Fruit fly (Drosophila melanogaster): ENCODE results near the gene CAH2.

CAH2 gene

dm6 chr3L:12136630-12137029 lies 40.8 kb upstream of the CAH2 start, which contains the start of the genes CG5645 and Atg12 (continued):
- TF ChIP-seq CG11247 (GFP tag; IDR thresholded peaks at IDR 0.05), result peak; percentile 65
- TF ChIP-seq Rfx (GFP tag; IDR thresholded peaks at IDR 0.05), result peak; percentile 69; the same call in 1 of the 2 replicates
- TF ChIP-seq stwl (tag; optimal IDR thresholded peaks at IDR 0.05), result peak; percentile 56
- no peak for TF ChIP-seq HHEX (GFP tag; optimal IDR thresholded peaks at IDR 0.05)
- TF ChIP-seq ase (GFP tag; IDR thresholded peaks at IDR 0.05), result peak; percentile 47; the same call in 2 of the 3 replicates
- TF ChIP-seq luna (GFP tag; optimal IDR thresholded peaks at IDR 0.05), result no peak
- TF ChIP-seq knrl (GFP tag; IDR thresholded peaks at IDR 0.05; ENCODE audit: partially characterized antibody), result peak; percentile 84
- peak; percentile 7 for TF ChIP-seq CG33557 (GFP tag; optimal IDR thresholded peaks at IDR 0.05)
- TF ChIP-seq Drgx (GFP tag; IDR thresholded peaks at IDR 0.05), result no peak
- TF ChIP-seq CG4328 (GFP tag; optimal IDR thresholded peaks at IDR 0.05), result peak; percentile 49
- TF ChIP-seq bab2 (GFP tag; optimal IDR thresholded peaks at IDR 0.05), result peak; percentile 20
- peak; percentile 23 for TF ChIP-seq HmgZ (tag; optimal IDR thresholded peaks at IDR 0.05)
- TF ChIP-seq yki (optimal IDR thresholded peaks at IDR 0.05), result no peak
- TF ChIP-seq Deaf1 (tag; optimal IDR thresholded peaks at IDR 0.05), result peak; percentile 24
- no peak for TF ChIP-seq CG11696 (GFP tag; IDR thresholded peaks at IDR 0.05)
- TF ChIP-seq cad (GFP tag; optimal IDR thresholded peaks at IDR 0.05), result no peak
- TF ChIP-seq CG3163 (GFP tag; optimal IDR thresholded peaks at IDR 0.05), result no peak
- TF ChIP-seq Nf-YA (GFP tag; IDR thresholded peaks at IDR 0.05), result peak; percentile 21; the same call in 1 of the 2 replicates
- peak; percentile 52 for TF ChIP-seq CG7556 (GFP tag; optimal IDR thresholded peaks at IDR 0.05)
- no peak for TF ChIP-seq CG5953 (GFP tag; IDR thresholded peaks at IDR 0.05)
- peak; percentile 10 for TF ChIP-seq nerfin-1 (tag; optimal IDR thresholded peaks at IDR 0.05)
- TF ChIP-seq CG2712 (tag; optimal IDR thresholded peaks at IDR 0.05), result peak; percentile 80
- TF ChIP-seq Opbp (GFP tag; IDR thresholded peaks at IDR 0.05; ENCODE audit: partially characterized antibody), result peak; percentile 72; the same call in 2 of the 3 replicates
- TF ChIP-seq z (GFP tag; IDR thresholded peaks at IDR 0.05), result no peak
- peak; percentile 48 for TF ChIP-seq CG4730 (GFP tag; IDR thresholded peaks at IDR 0.05)
- TF ChIP-seq CG11456 (GFP tag; IDR thresholded peaks at IDR 0.05), result no peak
- TF ChIP-seq Ptx1 (GFP tag; IDR thresholded peaks at IDR 0.05), result peak; percentile 73
- no peak for TF ChIP-seq cato (GFP tag; optimal IDR thresholded peaks at IDR 0.05; ENCODE audit: borderline replicate concordance)
- TF ChIP-seq CG13296 (GFP tag; optimal IDR thresholded peaks at IDR 0.05), result peak; percentile 84
- peak; percentile 60 for TF ChIP-seq CG12299 (tag; optimal IDR thresholded peaks at IDR 0.05)
- no peak for TF ChIP-seq H2.0 (GFP tag; IDR thresholded peaks at IDR 0.05)
- peak; percentile 58 for TF ChIP-seq Meics (GFP tag; optimal IDR thresholded peaks at IDR 0.05)
- TF ChIP-seq stc (GFP tag; IDR thresholded peaks at IDR 0.05), result no peak
- 0 out of 2 replicates have a peak, but pooled peaks have one; percentile 10 for TF ChIP-seq ttk (GFP tag; IDR thresholded peaks at IDR 0.05)
- peak; percentile 29 for TF ChIP-seq CoRest (tag; optimal IDR thresholded peaks at IDR 0.05)
- peak; percentile 77 for TF ChIP-seq CG30403 (GFP tag; optimal IDR thresholded peaks at IDR 0.05)
- TF ChIP-seq CG4854 (GFP tag; optimal IDR thresholded peaks at IDR 0.05), result peak; percentile 41
- TF ChIP-seq gem (tag; optimal IDR thresholded peaks at IDR 0.05), result peak; percentile 84
- TF ChIP-seq CG7357 (GFP tag; IDR thresholded peaks at IDR 0.05), result no peak
- TF ChIP-seq CG3726 (GFP tag; IDR thresholded peaks at IDR 0.05), result no peak
- no peak for TF ChIP-seq CG11398 (GFP tag; optimal IDR thresholded peaks at IDR 0.05)
- peak; percentile 70 for TF ChIP-seq CG18599 (GFP tag; optimal IDR thresholded peaks at IDR 0.05)
- TF ChIP-seq Blimp-1 (GFP tag; optimal IDR thresholded peaks at IDR 0.05), result peak; percentile 65
- no peak for TF ChIP-seq CG13123 (GFP tag; optimal IDR thresholded peaks at IDR 0.05)
- no peak for TF ChIP-seq pan (optimal IDR thresholded peaks at IDR 0.05)
- peak in 1 of 2 experiments; percentile 69 for TF ChIP-seq pan (GFP tag; optimal IDR thresholded peaks at IDR 0.05 in 1 of 2, IDR thresholded peaks at IDR 0.05 in 1 of 2)
- TF ChIP-seq Lpt (GFP tag; optimal IDR thresholded peaks at IDR 0.05), result no peak
- TF ChIP-seq CG18476 (GFP tag; optimal IDR thresholded peaks at IDR 0.05), result peak; percentile 61
- TF ChIP-seq Six4 (GFP tag; optimal IDR thresholded peaks at IDR 0.05), result peak; percentile 68
- TF ChIP-seq CG9876 (GFP tag; optimal IDR thresholded peaks at IDR 0.05), result no peak
- no peak for TF ChIP-seq CG32767 (GFP tag; IDR thresholded peaks at IDR 0.05)
- peak; percentile 78 for TF ChIP-seq amos (GFP tag; IDR thresholded peaks at IDR 0.05; ENCODE audit: partially characterized antibody)
